In the genomic region with DNA sequence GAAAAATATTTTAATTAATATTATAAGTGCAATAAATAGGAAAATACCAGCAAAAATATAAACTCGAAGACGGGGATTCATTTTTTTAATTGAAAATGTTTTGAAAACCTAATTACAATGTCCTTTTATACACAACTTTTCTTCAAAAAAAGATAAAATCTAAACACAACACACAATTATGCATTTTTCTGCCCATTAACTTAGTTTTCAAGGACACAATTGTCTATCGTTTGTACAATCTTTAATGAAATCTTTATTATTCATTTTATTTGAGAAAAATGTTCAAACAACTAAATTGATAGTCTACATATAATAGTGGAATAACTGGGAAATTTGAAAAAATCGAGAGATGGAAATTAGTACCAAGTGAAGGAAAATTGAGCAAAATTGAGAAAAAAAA, we compare ENCODE assay signal across 3 worm cellular contexts.
TF ChIP-seq lines count a peak whose summit lies in the region.

Gene T07A5.1 (minus strand): TSS at position 149 of the 400 bp plus-strand sequence.

TF ChIP-seq in whole organism, L1 larva, 84 proteins besides CTCF, POLR2A, EP300 and RAD21:
- TF ChIP-seq ama-1 (optimal IDR thresholded peaks at IDR 0.05; lab: Kevin White, UChicago) (no peak), nhr-85 (tag; lab: Kevin White, UChicago) (peak; percentile 60), xbp-1 (tag; optimal IDR thresholded peaks at IDR 0.05; lab: Kevin White, UChicago) (no peak), unc-130 (tag; optimal IDR thresholded peaks at IDR 0.05; lab: Kevin White, UChicago) (no peak), nhr-237 (tag; optimal IDR thresholded peaks at IDR 0.05; lab: Kevin White, UChicago) (no peak), skn-1 (tag; optimal IDR thresholded peaks at IDR 0.05; lab: Kevin White, UChicago) (no peak), sptf-1 (tag; optimal IDR thresholded peaks at IDR 0.05; lab: Kevin White, UChicago) (no peak), egl-27 (tag; optimal IDR thresholded peaks at IDR 0.05; lab: Kevin White, UChicago) (no peak), ztf-11 (tag; optimal IDR thresholded peaks at IDR 0.05; lab: Kevin White, UChicago) (no peak), blmp-1 (tag; optimal IDR thresholded peaks at IDR 0.05; lab: Kevin White, UChicago) (no peak), unc-30 (tag; optimal IDR thresholded peaks at IDR 0.05; lab: Kevin White, UChicago) (no peak), lin-39 (tag; optimal IDR thresholded peaks at IDR 0.05; lab: Kevin White, UChicago) (peak; percentile 15)

TF ChIP-seq in whole organism, L2 larva, 48 proteins besides CTCF, POLR2A, EP300 and RAD21:
- TF ChIP-seq ceh-16 (tag; optimal IDR thresholded peaks at IDR 0.05; lab: Kevin White, UChicago), result peak; percentile 90
- TF ChIP-seq gmeb-1 (tag; optimal IDR thresholded peaks at IDR 0.05; lab: Kevin White, UChicago), result no peak
- no peak for TF ChIP-seq skn-1 (tag; optimal IDR thresholded peaks at IDR 0.05; lab: Kevin White, UChicago)
- TF ChIP-seq elt-1 (tag; optimal IDR thresholded peaks at IDR 0.05; lab: Kevin White, UChicago), result no peak

TF ChIP-seq in whole organism, L3 larva, 47 proteins besides CTCF, POLR2A, EP300 and RAD21:
- no peak for TF ChIP-seq lsy-12 (tag; optimal IDR thresholded peaks at IDR 0.05; lab: Kevin White, UChicago)
- TF ChIP-seq elt-1 (tag; optimal IDR thresholded peaks at IDR 0.05; lab: Kevin White, UChicago), result peak; percentile 80
- TF ChIP-seq mdl-1 (tag; optimal IDR thresholded peaks at IDR 0.05; lab: Kevin White, UChicago), result no peak
- peak; percentile 53 for TF ChIP-seq nhr-25 (tag; optimal IDR thresholded peaks at IDR 0.05; lab: Kevin White, UChicago)

Comparison
In these comparisons a context has a peak if more than half of its experiments do, and no peak if none do; other contexts are left out.
1. Of the 22 proteins assayed by ChIP-seq in both whole organism, L1 larva and whole organism, L2 larva: peak only in whole organism, L1 larva: lin-39; only in whole organism, L2 larva: none; in both: none; in neither: 21.